Worm (Caenorhabditis elegans): ENCODE data around the gene cox-16.

- TF ChIP-seq fkh-10 (GFP tag; optimal IDR thresholded peaks at IDR 0.05) = no peak
- peak; percentile 98 for TF ChIP-seq snpc-4 (tag; optimal IDR thresholded peaks at IDR 0.05)
- peak; percentile 30 for TF ChIP-seq ama-1 (optimal IDR thresholded peaks at IDR 0.05)
- TF ChIP-seq ceh-9 (tag; optimal IDR thresholded peaks at IDR 0.05) = no peak
These were observed 40.0 kb upstream of the cox-16 start for ce11 chrV:5576008-5576407.
